Worm (Caenorhabditis elegans): Measurements from ENCODE around the gene R04A9.9.

The R04A9.9 gene

DNA sequence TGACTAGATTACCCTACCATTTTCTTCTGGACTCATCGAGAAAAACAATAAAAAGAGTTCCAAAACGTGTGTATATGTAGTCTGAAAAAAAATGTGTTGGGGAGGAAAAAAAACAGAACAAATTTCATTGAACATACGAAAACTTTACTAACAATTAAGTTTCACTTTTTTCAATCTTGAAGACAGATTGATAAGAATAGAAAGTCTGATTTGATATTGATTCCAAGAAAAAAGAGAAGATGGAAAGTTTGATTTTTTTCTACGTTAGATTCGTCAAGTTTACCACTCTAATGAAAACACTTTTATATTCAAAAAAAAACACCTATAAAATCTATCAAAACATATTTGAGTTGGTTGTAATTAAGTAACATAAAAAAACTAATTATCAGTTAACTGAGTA lies at the start of gene R04A9.9:
Gene R04A9.9 (minus strand): TSS at position 101 of the 400 bp plus-strand sequence.
- TF ChIP-seq blmp-1 (tag; optimal IDR thresholded peaks at IDR 0.05): peak; percentile 42
- no peak for TF ChIP-seq lin-39 (tag; optimal IDR thresholded peaks at IDR 0.05)
- no peak for TF ChIP-seq ceh-63 (GFP tag; optimal IDR thresholded peaks at IDR 0.05)
- peak; percentile 31 for TF ChIP-seq nhr-85 (tag)
- TF ChIP-seq xbp-1 (tag; optimal IDR thresholded peaks at IDR 0.05): no peak

DNA sequence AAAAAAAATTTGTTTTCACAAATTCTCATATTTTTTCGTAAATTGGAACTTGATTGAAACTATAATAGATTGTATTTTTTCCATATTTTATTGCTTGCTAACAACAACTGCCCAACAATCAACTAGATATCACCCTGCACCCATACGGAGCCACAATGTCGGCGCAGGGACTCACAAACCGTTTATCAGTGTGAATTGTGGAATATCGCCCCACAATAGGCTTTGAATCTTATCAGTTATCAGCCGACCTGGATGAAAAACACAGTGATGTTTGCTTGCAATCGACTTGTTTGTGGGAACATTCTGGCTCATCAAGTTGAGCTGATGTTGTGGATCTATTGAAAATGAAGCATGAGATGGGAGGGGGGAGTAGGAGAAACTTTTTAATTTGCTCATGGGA lies 48.7 kb upstream of the R04A9.9 start:
- TF ChIP-seq hlh-4 (tag; optimal IDR thresholded peaks at IDR 0.05) (no peak), elt-2 (tag; optimal IDR thresholded peaks at IDR 0.05) (peak; percentile 49)

ce11 chrX:438396-438795 lies 48.0 kb upstream of the R04A9.9 start:
- TF ChIP-seq lin-39 (tag; optimal IDR thresholded peaks at IDR 0.05) (no peak), elt-2 (tag; optimal IDR thresholded peaks at IDR 0.05) (peak; percentile 0)

DNA sequence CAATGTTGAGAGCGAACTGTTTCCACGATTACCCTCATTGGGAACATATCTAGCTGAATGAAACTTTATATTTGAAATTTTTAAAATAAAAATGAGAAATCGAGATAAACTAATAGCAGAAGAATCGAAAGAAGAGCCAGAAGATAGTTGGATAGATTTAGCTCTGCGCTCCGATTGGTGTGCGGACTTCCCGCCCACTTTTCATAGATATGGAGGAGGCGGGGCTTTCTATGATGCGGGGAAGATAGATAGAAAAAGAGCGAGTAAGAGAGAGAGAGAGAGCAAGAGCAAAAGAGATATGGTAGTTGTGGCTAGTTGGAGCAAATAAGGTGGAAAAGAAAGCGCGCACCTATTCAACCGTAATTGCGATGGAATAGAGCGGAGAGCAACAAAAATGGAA lies 43.4 kb upstream of the R04A9.9 start, which contains the start of gene dve-1:
Gene dve-1 (minus strand): TSS at position 66 of the 400 bp plus-strand sequence.
- TF ChIP-seq unc-30 (tag; optimal IDR thresholded peaks at IDR 0.05) (no peak), hpl-2 (GFP tag; optimal IDR thresholded peaks at IDR 0.05) (no peak), nhr-90 (tag; optimal IDR thresholded peaks at IDR 0.05; ENCODE audit: poor library complexity) (no peak), C04F5.9 (tag; optimal IDR thresholded peaks at IDR 0.05) (no peak), ceh-8 (GFP tag; optimal IDR thresholded peaks at IDR 0.05) (no peak), blmp-1 (tag; optimal IDR thresholded peaks at IDR 0.05) (no peak), lin-15B (tag; optimal IDR thresholded peaks at IDR 0.05) (no peak), ceh-82 (tag; optimal IDR thresholded peaks at IDR 0.05) (no peak), nhr-47 (tag; optimal IDR thresholded peaks at IDR 0.05) (no peak), alr-1 (tag; optimal IDR thresholded peaks at IDR 0.05; ENCODE audit: borderline replicate concordance) (no peak), fkh-8 (tag; optimal IDR thresholded peaks at IDR 0.05) (no peak), F16B12.6 (tag; optimal IDR thresholded peaks at IDR 0.05) (no peak)

DNA sequence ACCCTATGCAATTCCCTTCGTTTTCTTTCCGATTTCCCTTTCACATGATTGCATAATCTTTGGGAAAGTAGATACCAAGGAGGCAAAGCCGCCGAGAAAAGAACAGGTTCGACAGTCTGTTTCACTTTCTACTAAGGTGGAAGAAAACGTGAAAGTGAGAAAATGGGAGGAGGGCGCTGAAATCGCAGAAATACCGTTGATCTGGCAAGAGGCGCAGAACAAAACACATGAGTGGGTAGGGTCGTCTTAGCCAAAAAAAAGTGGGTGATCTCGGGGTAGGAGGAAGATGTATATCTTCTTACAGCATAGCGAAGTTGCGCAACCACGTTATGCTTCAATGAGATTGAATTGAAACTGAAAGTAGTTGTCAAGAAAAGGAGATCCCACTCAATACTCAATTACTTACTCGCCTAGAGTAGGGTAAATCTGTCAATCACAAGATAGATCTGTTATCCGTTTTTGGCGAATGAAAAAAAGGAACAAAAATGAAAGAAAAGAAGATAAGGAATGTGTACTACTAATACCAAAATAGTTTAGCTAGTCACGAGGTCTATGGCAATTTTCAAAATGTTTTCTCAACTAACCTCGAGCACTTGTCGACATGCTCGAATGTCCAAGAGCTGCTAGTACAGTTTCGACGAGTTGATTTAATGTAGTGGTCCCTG lies 42.8 kb upstream of the R04A9.9 start:
- TF ChIP-seq swsn-7 (tag; optimal IDR thresholded peaks at IDR 0.05): no peak
- TF ChIP-seq lin-14 (GFP tag; optimal IDR thresholded peaks at IDR 0.05): peak; percentile 17
- no peak for TF ChIP-seq tbx-2 (tag; optimal IDR thresholded peaks at IDR 0.05)
- no peak for TF ChIP-seq mdl-1 (tag; optimal IDR thresholded peaks at IDR 0.05)
- TF ChIP-seq efl-1 (optimal IDR thresholded peaks at IDR 0.05): no peak
- TF ChIP-seq efl-1 (GFP tag; optimal IDR thresholded peaks at IDR 0.05 in 1 of 2): peak in 1 of 2 experiments; percentile 63
- no peak for TF ChIP-seq tlp-1 (tag; optimal IDR thresholded peaks at IDR 0.05)
- no peak for TF ChIP-seq nhr-11 (tag; optimal IDR thresholded peaks at IDR 0.05)
- TF ChIP-seq blmp-1 (tag; optimal IDR thresholded peaks at IDR 0.05): peak; percentile 99
- TF ChIP-seq pag-3 (tag; optimal IDR thresholded peaks at IDR 0.05; ENCODE audit: borderline replicate concordance, insufficient read depth): no peak
- no peak for TF ChIP-seq unc-98 (GFP tag; IDR thresholded peaks at IDR 0.05)
- peak in 1 of 2 experiments; percentile 17 for TF ChIP-seq lin-35 (GFP tag; optimal IDR thresholded peaks at IDR 0.05)
- peak; percentile 12 for TF ChIP-seq skn-1 (tag; optimal IDR thresholded peaks at IDR 0.05)
- no peak for TF ChIP-seq lin-15B (tag; optimal IDR thresholded peaks at IDR 0.05)
- peak; percentile 25 for TF ChIP-seq nhr-71 (tag; optimal IDR thresholded peaks at IDR 0.05)
- no peak for TF ChIP-seq snpc-4 (tag; optimal IDR thresholded peaks at IDR 0.05)
- peak; percentile 7 for TF ChIP-seq nhr-20 (tag; optimal IDR thresholded peaks at IDR 0.05)
- no peak for TF ChIP-seq unc-30 (tag; optimal IDR thresholded peaks at IDR 0.05)
- TF ChIP-seq nhr-237 (tag; optimal IDR thresholded peaks at IDR 0.05): no peak
- peak; percentile 76 for TF ChIP-seq nhr-85 (tag)
- no peak for TF ChIP-seq nhr-90 (tag; optimal IDR thresholded peaks at IDR 0.05; ENCODE audit: poor library complexity)
- no peak for TF ChIP-seq lin-13 (GFP tag; optimal IDR thresholded peaks at IDR 0.05)
- no peak for TF ChIP-seq C34B4.2 (tag; optimal IDR thresholded peaks at IDR 0.05)
